Fruit fly (Drosophila melanogaster): ENCODE data around the gene Hira.

The Hira gene

dm6 chrX:7700239-7700793 is 21.6 kb upstream of the Hira start (continued):
- peak; percentile 60 for TF ChIP-seq CG7928 (GFP tag; optimal IDR thresholded peaks at IDR 0.05)
- TF ChIP-seq CG14441 (GFP tag; IDR thresholded peaks at IDR 0.05) = peak; percentile 97
- TF ChIP-seq nerfin-1 (tag; optimal IDR thresholded peaks at IDR 0.05) = peak; percentile 78
- TF ChIP-seq CG9932 (GFP tag; IDR thresholded peaks at IDR 0.05) = peak; percentile 94
- TF ChIP-seq Pdp1 (GFP tag; optimal IDR thresholded peaks at IDR 0.05) = peak; percentile 79 to 83
- TF ChIP-seq Bdp1 (GFP tag; optimal IDR thresholded peaks at IDR 0.05) = peak; percentile 77
- TF ChIP-seq Myb (GFP tag; optimal IDR thresholded peaks at IDR 0.05) = peak; percentile 82
- TF ChIP-seq CG7963 (GFP tag; IDR thresholded peaks at IDR 0.05; ENCODE audit: partially characterized antibody) = no peak
- peak; percentile 83; the same call in 1 of the 2 replicates for TF ChIP-seq Taf1 (GFP tag; IDR thresholded peaks at IDR 0.05)
- peak; percentile 92 for TF ChIP-seq CG13424 (tag; optimal IDR thresholded peaks at IDR 0.05)
- no peak for TF ChIP-seq CG16813 (GFP tag; IDR thresholded peaks at IDR 0.05; ENCODE audit: partially characterized antibody)
- peak; percentile 81 for TF ChIP-seq CG5180 (GFP tag; optimal IDR thresholded peaks at IDR 0.05)
- TF ChIP-seq CG34422 (GFP tag; IDR thresholded peaks at IDR 0.05) = peak; percentile 97
- no peak for TF ChIP-seq Opbp (GFP tag; IDR thresholded peaks at IDR 0.05; ENCODE audit: partially characterized antibody)
- TF ChIP-seq Gug (GFP tag; IDR thresholded peaks at IDR 0.05) = peak; percentile 96
- TF ChIP-seq CG4854 (GFP tag; optimal IDR thresholded peaks at IDR 0.05) = peak; percentile 70
- TF ChIP-seq CG10959 (GFP tag; IDR thresholded peaks at IDR 0.05) = peak; percentile 85
- TF ChIP-seq crc (GFP tag; optimal IDR thresholded peaks at IDR 0.05) = peak; percentile 78
- peak; percentile 95 for TF ChIP-seq dmrt99B (tag; optimal IDR thresholded peaks at IDR 0.05)
- TF ChIP-seq Oaz (GFP tag; IDR thresholded peaks at IDR 0.05) = peak; percentile 90
- peak; percentile 92 for TF ChIP-seq chn (GFP tag; optimal IDR thresholded peaks at IDR 0.05)
- peak; percentile 82 for TF ChIP-seq CG9437 (GFP tag; optimal IDR thresholded peaks at IDR 0.05)
- peak; percentile 47 for TF ChIP-seq Lhr (GFP tag; optimal IDR thresholded peaks at IDR 0.05)
- TF ChIP-seq yki (optimal IDR thresholded peaks at IDR 0.05) = no peak
- TF ChIP-seq CG30431 (GFP tag; optimal IDR thresholded peaks at IDR 0.05) = peak; percentile 85
- TF ChIP-seq CG3281 (GFP tag; optimal IDR thresholded peaks at IDR 0.05) = peak; percentile 88
- TF ChIP-seq CG16863 (GFP tag; optimal IDR thresholded peaks at IDR 0.05) = peak; percentile 90
- TF ChIP-seq CG1024 (GFP tag; IDR thresholded peaks at IDR 0.05) = peak; percentile 91
- peak; percentile 67 for TF ChIP-seq Sry-δ (GFP tag; optimal IDR thresholded peaks at IDR 0.05)
- TF ChIP-seq HLH54F (GFP tag; optimal IDR thresholded peaks at IDR 0.05) = peak; percentile 95
- peak; percentile 70 for TF ChIP-seq CG6683 (GFP tag; optimal IDR thresholded peaks at IDR 0.05)
- TF ChIP-seq Med (GFP tag) = peak; percentile 99
- TF ChIP-seq CG11456 (GFP tag; IDR thresholded peaks at IDR 0.05) = peak; percentile 96
- peak; percentile 92 for TF ChIP-seq CG1792 (GFP tag; optimal IDR thresholded peaks at IDR 0.05)
- TF ChIP-seq NfI (GFP tag; optimal IDR thresholded peaks at IDR 0.05) = peak; percentile 93
- TF ChIP-seq Neu2 (GFP tag; optimal IDR thresholded peaks at IDR 0.05; ENCODE audit: borderline replicate concordance) = peak; percentile 44
- TF ChIP-seq ems (GFP tag; optimal IDR thresholded peaks at IDR 0.05) = peak; percentile 93
- peak; percentile 77 for TF ChIP-seq CG12299 (tag; optimal IDR thresholded peaks at IDR 0.05)
- peak; percentile 95 for TF ChIP-seq H2.0 (GFP tag; IDR thresholded peaks at IDR 0.05)
- peak; percentile 79 for TF ChIP-seq CG3995 (GFP tag; optimal IDR thresholded peaks at IDR 0.05)
- peak; percentile 77 for TF ChIP-seq Bteb2 (GFP tag; optimal IDR thresholded peaks at IDR 0.05)
- TF ChIP-seq Antp (GFP tag; optimal IDR thresholded peaks at IDR 0.05) = peak; percentile 90
- peak; percentile 90 for TF ChIP-seq CG18619 (GFP tag; optimal IDR thresholded peaks at IDR 0.05)
- TF ChIP-seq zen (tag; optimal IDR thresholded peaks at IDR 0.05) = peak; percentile 59
- TF ChIP-seq az2 (GFP tag; optimal IDR thresholded peaks at IDR 0.05) = peak; percentile 93
- TF ChIP-seq sima (GFP tag; optimal IDR thresholded peaks at IDR 0.05) = peak; percentile 24
- no peak for TF ChIP-seq Scr (GFP tag; IDR thresholded peaks at IDR 0.05; ENCODE audit: partially characterized antibody)
- TF ChIP-seq CG5245 (GFP tag; optimal IDR thresholded peaks at IDR 0.05) = peak; percentile 87
- peak; percentile 78 for TF ChIP-seq CG4404 (GFP tag; IDR thresholded peaks at IDR 0.05)
- peak; percentile 89 for TF ChIP-seq CG1233 (GFP tag; optimal IDR thresholded peaks at IDR 0.05)
- TF ChIP-seq ap (GFP tag; IDR thresholded peaks at IDR 0.05) = peak; percentile 85
